Worm (Caenorhabditis elegans): ENCODE measurements around the gene ZK105.13.

ZK105.13 gene

DNA sequence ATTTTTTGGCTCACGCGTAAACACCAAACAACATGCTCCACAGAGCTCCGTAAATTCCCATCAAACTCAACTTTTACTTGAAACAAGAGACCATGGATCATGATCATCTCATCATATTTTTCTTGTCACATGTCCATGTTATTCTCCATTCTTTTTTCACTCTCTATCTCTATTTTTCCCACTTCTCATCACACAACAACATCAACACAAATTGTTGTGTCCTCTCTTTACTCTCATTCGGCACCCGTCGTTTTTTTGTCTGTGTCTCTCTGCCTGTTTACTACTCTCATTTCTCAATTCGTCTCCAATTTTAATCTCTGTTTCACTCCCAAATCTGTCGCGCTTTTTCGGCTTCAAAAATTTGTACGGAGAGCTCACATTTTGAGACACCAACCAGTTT lies 46.3 kb upstream of the ZK105.13 start (continued):
- TF ChIP-seq nhr-11 (tag; optimal IDR thresholded peaks at IDR 0.05), result no peak
- TF ChIP-seq lin-35 (GFP tag; optimal IDR thresholded peaks at IDR 0.05), result peak; percentile 50 to 72
- TF ChIP-seq lin-13 (GFP tag; optimal IDR thresholded peaks at IDR 0.05), result peak; percentile 45
- no peak for TF ChIP-seq unc-98 (GFP tag; IDR thresholded peaks at IDR 0.05)
- peak in 1 of 2 experiments; percentile 73 for TF ChIP-seq mdl-1 (tag; optimal IDR thresholded peaks at IDR 0.05)
- no peak for TF ChIP-seq unc-86 (tag; optimal IDR thresholded peaks at IDR 0.05)
- TF ChIP-seq hpl-2 (GFP tag; optimal IDR thresholded peaks at IDR 0.05), result no peak
- peak; percentile 45 for TF ChIP-seq xbp-1 (tag; optimal IDR thresholded peaks at IDR 0.05)
- peak; percentile 49 for TF ChIP-seq fos-1 (tag; optimal IDR thresholded peaks at IDR 0.05)
- peak; percentile 58 for TF ChIP-seq nhr-19 (GFP tag; conservative IDR thresholded peaks at IDR 0.05)
- no peak for TF ChIP-seq ztf-4 (tag; optimal IDR thresholded peaks at IDR 0.05)
- TF ChIP-seq fkh-8 (tag; optimal IDR thresholded peaks at IDR 0.05), result no peak
- TF ChIP-seq mab-9 (GFP tag; IDR thresholded peaks at IDR 0.05), result no peak; the same call in 1 of the 2 replicates
- TF ChIP-seq tbx-2 (tag; optimal IDR thresholded peaks at IDR 0.05), result peak; percentile 56
- TF ChIP-seq rnt-1 (tag; optimal IDR thresholded peaks at IDR 0.05), result peak; percentile 61
- no peak for TF ChIP-seq lin-15B (tag; optimal IDR thresholded peaks at IDR 0.05)
- TF ChIP-seq dpl-1 (GFP tag; optimal IDR thresholded peaks at IDR 0.05), result peak; percentile 31 to 59 (median 53)
- peak; percentile 97 for TF ChIP-seq lin-14 (GFP tag; optimal IDR thresholded peaks at IDR 0.05)
- TF ChIP-seq nhr-47 (tag; optimal IDR thresholded peaks at IDR 0.05), result peak; percentile 46
- no peak for TF ChIP-seq ceh-63 (GFP tag; optimal IDR thresholded peaks at IDR 0.05)
- peak; percentile 13 for TF ChIP-seq zag-1 (tag; optimal IDR thresholded peaks at IDR 0.05)
- TF ChIP-seq efl-1 (optimal IDR thresholded peaks at IDR 0.05), result peak; percentile 49 to 61
- TF ChIP-seq efl-1 (GFP tag; optimal IDR thresholded peaks at IDR 0.05 in 1 of 2), result peak; percentile 34 to 93
- TF ChIP-seq skn-1 (tag; optimal IDR thresholded peaks at IDR 0.05), result no peak
- peak; percentile 19; the same call in 1 of the 2 replicates for TF ChIP-seq isw-1 (GFP tag; IDR thresholded peaks at IDR 0.05)
- no peak for TF ChIP-seq C34B4.2 (tag; optimal IDR thresholded peaks at IDR 0.05)
- no peak for TF ChIP-seq egl-27 (tag; optimal IDR thresholded peaks at IDR 0.05)
- TF ChIP-seq fkh-4 (tag; optimal IDR thresholded peaks at IDR 0.05; ENCODE audit: borderline replicate concordance), result no peak
- no peak for TF ChIP-seq C04F5.9 (tag; optimal IDR thresholded peaks at IDR 0.05)
- TF ChIP-seq grh-1 (GFP tag; IDR thresholded peaks at IDR 0.05), result no peak

DNA sequence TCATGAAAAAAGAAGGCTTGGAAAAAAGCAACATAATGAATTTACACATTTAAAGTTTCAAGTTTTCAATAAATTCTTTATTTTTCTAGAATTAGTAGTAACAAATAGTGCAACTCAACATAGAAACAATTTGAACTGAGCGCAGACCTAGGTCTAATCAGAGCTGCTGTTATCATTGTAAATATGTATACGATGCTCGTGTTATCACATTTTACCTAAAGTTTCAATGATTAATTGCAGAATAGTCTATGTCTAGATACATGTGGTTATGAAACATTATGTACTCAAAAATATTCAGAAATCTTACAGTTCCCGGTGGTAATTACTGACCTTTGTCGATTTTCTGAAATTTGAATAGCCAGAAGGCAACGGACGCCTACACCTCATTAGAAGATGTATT lies 43.0 kb upstream of the ZK105.13 start:
- peak; percentile 38 for TF ChIP-seq elt-2 (tag; optimal IDR thresholded peaks at IDR 0.05)
- TF ChIP-seq irx-1 (tag; optimal IDR thresholded peaks at IDR 0.05), result no peak

DNA sequence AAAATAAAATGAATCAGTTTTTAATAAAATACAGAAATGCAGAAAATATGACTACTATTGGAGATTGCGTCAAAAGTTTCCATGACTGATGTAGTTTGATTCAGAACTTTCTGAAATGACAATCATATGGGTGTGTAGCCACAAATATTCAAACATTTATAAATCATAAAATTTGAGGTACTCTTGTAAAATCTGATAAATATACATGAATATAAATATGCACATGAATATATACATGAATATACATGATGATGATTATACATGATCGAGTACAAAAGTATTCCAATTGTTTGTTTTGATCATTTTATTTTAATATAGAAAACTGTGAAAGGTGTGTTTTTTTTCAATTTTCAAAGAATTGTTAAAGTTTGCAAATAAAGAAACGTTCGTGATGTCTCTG lies 41.6 kb upstream of the ZK105.13 start, which contains the start of gene T05B11.4:
Gene T05B11.4 (minus strand): TSS at position 101 of the 400 bp plus-strand sequence.
- TF ChIP-seq efl-3 (GFP tag; optimal IDR thresholded peaks at IDR 0.05), result no peak
- TF ChIP-seq hlh-17 (GFP tag; optimal IDR thresholded peaks at IDR 0.05; ENCODE audit: borderline replicate concordance), result no peak
- TF ChIP-seq lin-15B (tag; optimal IDR thresholded peaks at IDR 0.05), result no peak
- no peak for TF ChIP-seq tbx-2 (tag; optimal IDR thresholded peaks at IDR 0.05)
- TF ChIP-seq egl-27 (tag; optimal IDR thresholded peaks at IDR 0.05), result no peak
- no peak for TF ChIP-seq nhr-90 (tag; optimal IDR thresholded peaks at IDR 0.05; ENCODE audit: poor library complexity)
- no peak for TF ChIP-seq ceh-90 (tag; optimal IDR thresholded peaks at IDR 0.05)
- TF ChIP-seq tlp-1 (tag; optimal IDR thresholded peaks at IDR 0.05), result no peak
- no peak for TF ChIP-seq nhr-76 (tag; optimal IDR thresholded peaks at IDR 0.05)
- TF ChIP-seq elt-2 (tag; optimal IDR thresholded peaks at IDR 0.05), result no peak
- no peak for TF ChIP-seq hlh-4 (tag; optimal IDR thresholded peaks at IDR 0.05)
- no peak for TF ChIP-seq dsc-1 (tag; optimal IDR thresholded peaks at IDR 0.05)
- no peak for TF ChIP-seq blmp-1 (tag; optimal IDR thresholded peaks at IDR 0.05)
- TF ChIP-seq aly-2 (tag; optimal IDR thresholded peaks at IDR 0.05), result no peak
- TF ChIP-seq mab-9 (GFP tag; IDR thresholded peaks at IDR 0.05), result no peak
- TF ChIP-seq lin-14 (GFP tag; optimal IDR thresholded peaks at IDR 0.05), result no peak
- no peak for TF ChIP-seq skn-1 (tag; optimal IDR thresholded peaks at IDR 0.05)
